Worm (Caenorhabditis elegans) whole organism, L4/young adult: ENCODE measurements around the gene F56C3.10.
"Not testable (repeated sequence)": the region's sequence is repeated elsewhere in the genome, so short reads cannot be mapped to it uniquely, and the experiment has no call there.

Experiments used
- dao-5 ChIP-seq: sonication (generic microtip); optimal IDR thresholded peaks from 2 replicates; lab custom pipeline; 2016; ENCODE audit warnings: missing genotype, missing genetic modification characterization, moderate library complexity, missing compliant biosample characterization
- him-1 ChIP-seq: sonication (generic microtip); optimal IDR thresholded peaks from 2 replicates; lab custom pipeline; 2016; ENCODE audit warnings: missing genotype, missing genetic modification reagents, missing genetic modification characterization, missing compliant biosample characterization

DNA sequence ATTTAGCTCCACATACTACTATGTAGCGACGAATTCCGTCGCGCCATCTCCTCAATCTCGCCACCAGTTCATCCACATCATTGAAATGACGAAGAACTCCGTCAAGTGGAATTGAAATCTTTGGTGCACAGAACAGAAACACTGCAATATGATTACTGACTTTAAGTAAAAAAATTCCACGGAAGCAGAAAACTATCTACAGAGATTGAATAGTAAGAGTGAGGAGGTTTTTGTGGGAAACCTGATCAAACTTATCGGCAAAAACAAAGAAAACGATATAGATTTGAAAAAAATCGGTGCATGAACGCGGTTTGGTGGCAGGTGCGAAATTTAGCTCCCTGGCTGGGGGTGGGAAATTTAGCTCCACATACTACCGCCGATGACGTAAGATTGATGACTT is 22.0 kb upstream of the F56C3.10 start, which contains the start of gene ZK402.2:
- not testable (repeated sequence) for TF ChIP-seq him-1, dao-5 (tag; lab: Kevin White, UChicago)
